Worm (Caenorhabditis elegans) whole organism, midembryonic: ENCODE results near the gene pals-31.

ENCODE experiments used
- T22C8.4 ChIP-seq: fragments of 200-800 bp; sonication (Bioruptor generic); IDR thresholded peaks from 2 replicates; pipeline ENCODE4 v1.3.6; 2022; ENCODE audit warnings: missing genetic modification characterization, missing compliant biosample characterization
- cog-1 ChIP-seq: sonication (generic microtip); optimal IDR thresholded peaks from 2 replicates; lab custom pipeline; 2016; ENCODE audit warnings: missing genetic modification characterization, missing compliant biosample characterization
- flt-1 ChIP-seq: fragments of 200-800 bp; sonication (Bioruptor generic); IDR thresholded peaks from 2 replicates; pipeline ENCODE4 v1.3.6; 2022; ENCODE audit warnings: missing genetic modification characterization, missing compliant biosample characterization
- klf-2 ChIP-seq: fragments of 200-800 bp; sonication (Bioruptor generic); conservative IDR thresholded peaks from 2 replicates; pipeline ENCODE4 v1.3.6; 2022; ENCODE audit warnings: missing genetic modification reagents, missing genetic modification characterization, missing compliant biosample characterization
- med-1 ChIP-seq: sonication (generic microtip); optimal IDR thresholded peaks from 2 replicates; lab custom pipeline; 2017; ENCODE audit warnings: missing genetic modification characterization, mild to moderate bottlenecking, missing compliant biosample characterization, antibody characterized with exemption, missing genetic modification reagents; ENCODE audit not compliant: insufficient read depth
- ref-1 ChIP-seq: fragments of 200-800 bp; sonication (Bioruptor generic); conservative IDR thresholded peaks from 2 replicates; pipeline ENCODE4 v1.3.6; 2022; ENCODE audit warnings: missing genetic modification reagents, missing genetic modification characterization, missing compliant biosample characterization
- tab-1 ChIP-seq: fragments of 200-800 bp; sonication (Bioruptor generic); IDR thresholded peaks from 2 replicates; pipeline ENCODE4 v1.3.6; 2022; ENCODE audit warnings: missing genetic modification characterization, missing compliant biosample characterization
- ztf-23 ChIP-seq: fragments of 200-800 bp; sonication (Bioruptor generic); IDR thresholded peaks from 2 replicates; pipeline ENCODE4 v1.3.6; 2022; ENCODE audit warnings: missing genetic modification reagents, missing genetic modification characterization, missing compliant biosample characterization
- ztf-29 ChIP-seq: fragments of 200-800 bp; sonication (Bioruptor generic); IDR thresholded peaks from 2 replicates; pipeline ENCODE4 v1.3.6; 2022; ENCODE audit warnings: missing genetic modification reagents, missing genetic modification characterization, missing compliant biosample characterization

The pals-31 gene

DNA sequence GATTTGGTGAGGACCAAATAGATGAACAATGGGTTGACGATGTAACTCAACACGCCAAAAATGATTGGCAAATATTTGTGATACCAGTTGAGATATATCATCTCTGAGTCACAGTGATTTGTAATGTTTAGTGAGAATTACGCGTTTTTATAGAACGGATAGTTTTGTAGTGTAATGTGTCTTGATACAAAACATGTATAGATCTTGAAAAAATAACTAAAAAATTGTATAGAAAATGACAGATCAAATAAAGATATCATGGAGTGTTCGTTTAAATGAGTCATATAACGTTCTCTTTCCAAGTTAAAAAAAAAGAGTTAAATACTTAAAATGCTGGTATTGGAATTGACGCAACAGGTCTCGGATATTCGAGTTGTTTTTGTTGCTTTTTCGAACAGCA, 18.0 kb downstream of the pals-31 start, which contains the start of gene srj-6:
TSS of gene srj-6 (minus strand) at position 101 of the 400 bp plus-strand sequence.
- TF ChIP-seq ztf-29 (GFP tag; lab: Robert Waterston, UW) (no peak), med-1 (GFP tag; lab: Kevin White, UChicago) (no peak), klf-2 (GFP tag; lab: Robert Waterston, UW) (no peak), tab-1 (GFP tag; lab: Robert Waterston, UW) (no peak), flt-1 (GFP tag; lab: Robert Waterston, UW) (no peak), ztf-23 (GFP tag; lab: Robert Waterston, UW) (no peak), ref-1 (GFP tag; lab: Robert Waterston, UW) (no peak), T22C8.4 (no peak), cog-1 (tag; lab: Kevin White, UChicago) (no peak)

DNA sequence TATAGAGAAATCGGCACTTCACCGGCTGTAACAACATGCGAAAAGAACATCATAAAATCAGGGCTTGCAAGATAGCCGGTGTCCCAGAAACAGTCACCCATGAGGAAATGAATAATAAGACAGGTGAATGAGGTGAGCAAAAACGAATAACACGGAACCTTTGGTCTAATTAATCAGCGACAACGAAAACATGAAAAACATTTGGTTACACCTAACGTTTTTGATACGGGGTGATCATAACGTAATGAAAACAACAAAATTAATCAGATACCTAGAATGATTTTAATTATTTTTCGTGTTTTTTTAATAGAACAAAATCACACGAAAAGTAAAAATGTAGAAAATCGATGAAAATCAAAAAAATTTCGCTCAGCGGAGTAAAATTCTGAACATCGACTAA, 19.4 kb downstream of the pals-31 start, which contains the start of gene srh-245:
TSS of gene srh-245 (minus strand) at position 101 of the 400 bp plus-strand sequence.
- TF ChIP-seq klf-2 (GFP tag; lab: Robert Waterston, UW) (no peak), T22C8.4 (no peak), cog-1 (tag; lab: Kevin White, UChicago) (no peak)

DNA sequence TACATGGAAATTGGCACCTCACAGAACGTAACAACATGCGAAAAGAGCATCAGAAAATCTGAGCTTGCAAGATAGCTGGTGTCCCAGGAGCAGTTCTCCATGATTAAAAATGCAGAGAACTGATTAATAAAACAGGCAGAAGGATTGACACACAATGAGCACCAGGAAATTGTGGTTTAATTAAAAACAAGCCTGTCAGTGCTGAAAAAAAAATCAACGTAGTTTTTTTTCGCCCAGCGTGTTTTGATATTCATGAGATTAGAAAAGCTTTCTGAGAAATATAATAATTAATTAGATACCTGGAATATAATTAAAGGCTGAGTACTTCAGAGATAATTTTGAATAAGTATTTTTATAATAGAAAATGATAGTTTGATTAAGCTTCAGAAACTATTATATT, 21.3 kb downstream of the pals-31 start, which contains the start of gene srh-246:
TSS of gene srh-246 (minus strand) at position 101 of the 400 bp plus-strand sequence.
- TF ChIP-seq ref-1 (GFP tag; lab: Robert Waterston, UW) (no peak), ztf-23 (GFP tag; lab: Robert Waterston, UW) (no peak), tab-1 (GFP tag; lab: Robert Waterston, UW) (no peak), klf-2 (GFP tag; lab: Robert Waterston, UW) (no peak), med-1 (GFP tag; lab: Kevin White, UChicago) (no peak), flt-1 (GFP tag; lab: Robert Waterston, UW) (no peak), T22C8.4 (no peak), ztf-29 (GFP tag; lab: Robert Waterston, UW) (no peak), cog-1 (tag; lab: Kevin White, UChicago) (no peak)

DNA sequence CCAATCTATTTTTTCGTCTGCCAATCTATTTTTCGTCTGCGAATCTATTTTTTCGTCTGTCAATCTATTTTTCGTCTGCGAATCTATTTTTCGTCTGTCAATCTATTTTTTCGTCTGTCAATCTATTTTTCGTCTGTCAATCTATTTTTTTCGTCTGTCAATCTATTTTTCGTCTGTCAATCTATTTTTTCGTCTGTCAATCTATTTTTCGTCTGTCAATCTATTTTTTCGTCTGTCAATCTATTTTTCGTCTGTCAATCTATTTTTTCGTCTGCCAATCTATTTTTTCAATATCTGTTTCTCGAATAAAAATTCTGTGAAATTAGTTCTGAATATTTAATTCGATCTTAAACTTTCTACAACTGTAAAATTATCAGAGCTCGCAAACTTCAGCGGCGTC, 21.8 kb downstream of the pals-31 start:
- TF ChIP-seq flt-1 (GFP tag; lab: Robert Waterston, UW) (peak; percentile 68; the same call in 1 of the 2 replicates), klf-2 (GFP tag; lab: Robert Waterston, UW) (peak; percentile 59; the same call in 1 of the 2 replicates)

DNA sequence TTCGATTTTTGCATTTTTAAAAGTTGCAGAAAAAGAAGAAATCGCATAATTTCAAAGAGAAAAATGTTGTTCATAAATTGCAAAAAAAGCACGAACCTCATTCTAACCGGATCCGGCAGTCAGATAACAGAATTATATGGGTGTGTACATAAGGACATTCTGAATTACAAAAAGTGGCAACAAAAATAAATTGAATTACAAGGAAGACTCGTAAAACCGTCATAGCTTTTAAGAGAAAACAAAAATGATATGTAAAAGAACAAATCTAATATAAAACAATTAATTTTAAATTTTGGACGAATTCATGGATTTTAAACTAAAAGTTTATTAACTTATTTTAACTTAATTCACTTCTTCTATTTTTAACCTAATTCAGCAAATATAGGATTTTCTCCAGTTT, 23.8 kb downstream of the pals-31 start, which contains the start of gene F31F4.17:
TSS of gene F31F4.17 (minus strand) at position 101 of the 400 bp plus-strand sequence.
- no peak for TF ChIP-seq ztf-29 (GFP tag; lab: Robert Waterston, UW)
- no peak for TF ChIP-seq flt-1 (GFP tag; lab: Robert Waterston, UW)
- TF ChIP-seq ref-1 (GFP tag; lab: Robert Waterston, UW), result no peak
- TF ChIP-seq ztf-23 (GFP tag; lab: Robert Waterston, UW), result no peak
- TF ChIP-seq klf-2 (GFP tag; lab: Robert Waterston, UW), result no peak
- TF ChIP-seq T22C8.4, result no peak
- no peak for TF ChIP-seq med-1 (GFP tag; lab: Kevin White, UChicago)
- TF ChIP-seq cog-1 (tag; lab: Kevin White, UChicago), result no peak
- no peak for TF ChIP-seq tab-1 (GFP tag; lab: Robert Waterston, UW)

DNA sequence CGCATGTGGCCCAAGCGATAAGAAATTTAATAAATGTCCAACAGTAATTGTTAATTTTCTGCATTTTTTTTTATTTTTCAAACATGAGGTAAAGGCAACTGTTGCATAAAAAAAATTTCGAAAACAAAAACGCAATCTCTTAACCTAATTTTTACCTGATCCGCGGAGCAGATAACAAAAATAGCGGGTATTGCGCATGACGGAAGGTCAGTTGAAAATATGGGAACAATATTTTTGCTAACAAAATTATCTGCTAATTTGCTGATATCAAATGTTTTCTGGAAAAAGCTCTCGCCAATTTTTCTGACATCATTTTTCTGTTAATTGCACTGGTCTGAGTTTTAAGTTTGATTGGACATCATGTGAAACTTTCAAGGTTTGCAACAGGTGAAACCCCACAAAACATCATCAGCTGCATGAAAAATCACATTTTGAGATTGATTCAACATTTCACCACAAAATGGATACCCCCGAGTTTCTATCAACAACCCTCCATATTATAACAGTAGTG, 28.0 kb downstream of the pals-31 start, which contains the start of the genes F31F4.11 and srh-266:
TSS of gene F31F4.11 (minus strand) at position 101 of the 511 bp plus-strand sequence.
TSS of gene srh-266 (plus strand) at position 461 of the 511 bp plus-strand sequence.
- no peak for TF ChIP-seq flt-1 (GFP tag; lab: Robert Waterston, UW)
- no peak for TF ChIP-seq T22C8.4
- TF ChIP-seq ztf-29 (GFP tag; lab: Robert Waterston, UW), result no peak
- TF ChIP-seq tab-1 (GFP tag; lab: Robert Waterston, UW), result no peak
- TF ChIP-seq cog-1 (tag; lab: Kevin White, UChicago), result no peak
- no peak for TF ChIP-seq med-1 (GFP tag; lab: Kevin White, UChicago)
- no peak for TF ChIP-seq klf-2 (GFP tag; lab: Robert Waterston, UW)
- no peak for TF ChIP-seq ztf-23 (GFP tag; lab: Robert Waterston, UW)
- no peak for TF ChIP-seq ref-1 (GFP tag; lab: Robert Waterston, UW)

DNA sequence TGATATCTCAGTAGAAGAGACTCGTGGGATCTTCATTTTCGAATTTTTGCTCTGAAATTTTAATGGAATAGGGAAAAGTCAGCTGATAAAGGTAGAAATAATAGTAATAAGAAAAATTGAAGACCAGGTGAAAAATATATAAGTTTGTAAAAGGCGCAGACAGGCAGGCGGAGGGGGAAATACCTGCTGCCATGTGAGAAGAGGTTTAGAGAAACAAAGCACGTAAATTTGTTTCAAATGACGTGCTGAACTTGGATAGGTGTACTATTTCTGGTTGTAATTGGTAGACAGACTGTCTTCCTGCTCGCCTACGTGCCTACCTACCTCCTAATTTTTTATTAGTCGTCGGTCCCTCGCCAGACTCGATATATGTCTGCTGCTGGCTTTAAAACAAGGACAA, 31.1 kb downstream of the pals-31 start, which contains the start of gene nhr-180:
TSS of gene nhr-180 (minus strand) at position 52 of the 400 bp plus-strand sequence.
- TF ChIP-seq klf-2 (GFP tag; lab: Robert Waterston, UW), result no peak
- no peak for TF ChIP-seq flt-1 (GFP tag; lab: Robert Waterston, UW)
- no peak for TF ChIP-seq med-1 (GFP tag; lab: Kevin White, UChicago)
- TF ChIP-seq tab-1 (GFP tag; lab: Robert Waterston, UW), result no peak
- no peak for TF ChIP-seq cog-1 (tag; lab: Kevin White, UChicago)
- no peak for TF ChIP-seq ztf-29 (GFP tag; lab: Robert Waterston, UW)
- no peak for TF ChIP-seq ztf-23 (GFP tag; lab: Robert Waterston, UW)
- TF ChIP-seq ref-1 (GFP tag; lab: Robert Waterston, UW), result no peak
- no peak for TF ChIP-seq T22C8.4

- TF ChIP-seq flt-1 (GFP tag; lab: Robert Waterston, UW), result no peak
- no peak for TF ChIP-seq klf-2 (GFP tag; lab: Robert Waterston, UW)
- TF ChIP-seq med-1 (GFP tag; lab: Kevin White, UChicago), result no peak
- no peak for TF ChIP-seq ztf-29 (GFP tag; lab: Robert Waterston, UW)
- TF ChIP-seq cog-1 (tag; lab: Kevin White, UChicago), result no peak
- no peak for TF ChIP-seq tab-1 (GFP tag; lab: Robert Waterston, UW)
These were observed 35.0 kb downstream of the pals-31 start, which contains the start of gene sru-24 for ce11 chrV:671342-671741. TSS of gene sru-24 (minus strand) at chrV:671442.

ce11 chrV:674213-674612, 37.8 kb downstream of the pals-31 start, which contains the start of gene sru-25:
TSS of gene sru-25 (minus strand) at chrV:674313.
- TF ChIP-seq klf-2 (GFP tag; lab: Robert Waterston, UW) (no peak), ref-1 (GFP tag; lab: Robert Waterston, UW) (no peak), tab-1 (GFP tag; lab: Robert Waterston, UW) (no peak), ztf-29 (GFP tag; lab: Robert Waterston, UW) (no peak), T22C8.4 (no peak), ztf-23 (GFP tag; lab: Robert Waterston, UW) (no peak), cog-1 (tag; lab: Kevin White, UChicago) (no peak), flt-1 (GFP tag; lab: Robert Waterston, UW) (no peak), med-1 (GFP tag; lab: Kevin White, UChicago) (no peak)
